Fruit fly (Drosophila melanogaster) whole organism, embryonic: ENCODE results near the gene CG12115.

Experiments
- C15 ChIP-seq: fragments of 200-800 bp; sonication (Bioruptor generic); IDR thresholded peaks from 3 replicates; pipeline ENCODE4 v1.3.6; 2022; ENCODE audit warnings: missing biosample characterization, missing genetic modification characterization
- CG10267 ChIP-seq: fragments of 200-800 bp; sonication (Bioruptor generic); optimal IDR thresholded peaks from 2 replicates; lab custom pipeline; 2018; ENCODE audit warnings: missing biosample characterization, mild to moderate bottlenecking, missing genetic modification characterization, moderate library complexity
- CG10274 ChIP-seq: fragments of 200-800 bp; sonication (Bioruptor generic); optimal IDR thresholded peaks from 3 replicates; lab custom pipeline; 2017; ENCODE audit warnings: missing biosample characterization, mild to moderate bottlenecking, missing genetic modification characterization
- CG11456 ChIP-seq: fragments of 200-800 bp; sonication (Bioruptor generic); IDR thresholded peaks from 3 replicates; pipeline ENCODE4 v1.3.6; 2022; ENCODE audit warnings: missing biosample characterization, missing genetic modification characterization
- CG11696 ChIP-seq: fragments of 200-800 bp; sonication (Bioruptor generic); IDR thresholded peaks from 2 replicates; pipeline ENCODE4 v1.3.6; 2022; ENCODE audit warnings: missing biosample characterization, missing genetic modification characterization
- CG14965 ChIP-seq: fragments of 200-800 bp; sonication (Bioruptor generic); optimal IDR thresholded peaks from 2 replicates; lab custom pipeline; 2016; ENCODE audit warnings: missing biosample characterization, missing genetic modification characterization, borderline replicate concordance
- CG15269 ChIP-seq: fragments of 200-800 bp; sonication (Bioruptor generic); optimal IDR thresholded peaks from 2 replicates; lab custom pipeline; 2018; ENCODE audit warnings: missing biosample characterization, mild to moderate bottlenecking, missing genetic modification characterization, moderate library complexity
- CG1603 ChIP-seq: fragments of 200-800 bp; sonication (Bioruptor generic); optimal IDR thresholded peaks from 2 replicates; lab custom pipeline; 2019; ENCODE audit warnings: missing biosample characterization, mild to moderate bottlenecking, missing genetic modification characterization, moderate library complexity
- CG17912 ChIP-seq: fragments of 200-800 bp; sonication (Bioruptor generic); optimal IDR thresholded peaks from 2 replicates; lab custom pipeline; 2018; ENCODE audit warnings: missing biosample characterization, mild to moderate bottlenecking, missing genetic modification characterization
- CG18262 ChIP-seq: fragments of 200-800 bp; optimal IDR thresholded peaks from 3 replicates; lab custom pipeline; 2019; ENCODE audit warnings: missing biosample characterization, mild to moderate bottlenecking, missing genetic modification characterization, moderate library complexity
- CG1832 ChIP-seq: fragments of 200-800 bp; sonication (Bioruptor generic); optimal IDR thresholded peaks from 2 replicates; lab custom pipeline; 2017; ENCODE audit warnings: missing biosample characterization, mild to moderate bottlenecking, missing genetic modification characterization, inconsistent platforms
- CG18619 ChIP-seq: fragments of 200-800 bp; sonication (Bioruptor generic); optimal IDR thresholded peaks from 3 replicates; lab custom pipeline; 2017; ENCODE audit warnings: missing biosample characterization, mild to moderate bottlenecking, missing genetic modification characterization
- CG2129 ChIP-seq: fragments of 200-800 bp; sonication (Bioruptor generic); IDR thresholded peaks from 2 replicates; pipeline ENCODE4 v1.3.6; 2022; ENCODE audit warnings: missing biosample characterization, missing genetic modification characterization; ENCODE audit not compliant: partially characterized antibody
- CG3163 ChIP-seq: fragments of 200-800 bp; sonication (Bioruptor generic); optimal IDR thresholded peaks from 3 replicates; lab custom pipeline; 2016; ENCODE audit warnings: missing biosample characterization, missing genetic modification characterization
- CG32767 ChIP-seq: fragments of 200-800 bp; sonication (Bioruptor generic); IDR thresholded peaks from 2 replicates; pipeline ENCODE4 v1.3.6; 2022; ENCODE audit warnings: missing biosample characterization, missing genetic modification characterization
- CG3726 ChIP-seq: fragments of 200-800 bp; sonication (Bioruptor generic); IDR thresholded peaks from 3 replicates; pipeline ENCODE4, ENCODE4 v1.3.6; 2022; ENCODE audit warnings: missing biosample characterization, missing genetic modification characterization
- CG3838 ChIP-seq: fragments of 200-800 bp; sonication (Bioruptor generic); optimal IDR thresholded peaks from 3 replicates; lab custom pipeline; 2016; ENCODE audit warnings: missing biosample characterization, missing genetic modification characterization
- CG4820 ChIP-seq: fragments of 200-800 bp; sonication (Bioruptor generic); optimal IDR thresholded peaks from 3 replicates; lab custom pipeline; 2016; ENCODE audit warnings: missing biosample characterization, missing genetic modification characterization
- CG6654 ChIP-seq: fragments of 200-800 bp; sonication (Bioruptor generic); optimal IDR thresholded peaks from 2 replicates; lab custom pipeline; 2017; ENCODE audit warnings: missing biosample characterization, mild to moderate bottlenecking, missing genetic modification characterization
- CG6765 ChIP-seq: fragments of 200-800 bp; sonication (Bioruptor generic); optimal IDR thresholded peaks from 3 replicates; lab custom pipeline; 2017; ENCODE audit warnings: missing biosample characterization, mild to moderate bottlenecking, missing genetic modification characterization
- CG7372 ChIP-seq: fragments of 200-800 bp; sonication (Bioruptor generic); IDR thresholded peaks from 2 replicates; pipeline ENCODE4 v1.3.6; 2022; ENCODE audit warnings: missing biosample characterization, missing genetic modification characterization
- CG7928 ChIP-seq: fragments of 200-800 bp; sonication (Bioruptor generic); optimal IDR thresholded peaks from 2 replicates; lab custom pipeline; 2017; ENCODE audit warnings: missing biosample characterization, mild to moderate bottlenecking, missing genetic modification characterization
- CG8290 ChIP-seq, 3 experiments: fragments of 200-800 bp; sonication (Bioruptor generic); optimal IDR thresholded peaks; 2 replicates each; lab custom pipeline; 2016 to 2019; ENCODE audit warnings: missing biosample characterization in 3 of 3, missing genetic modification characterization in 3 of 3, mild to moderate bottlenecking in 2 of 3, moderate library complexity in 1 of 3
- CG8478 ChIP-seq: fragments of >200 bp; optimal IDR thresholded peaks from 2 replicates; lab custom pipeline; 2018
- CG8765 ChIP-seq: fragments of 200-800 bp; sonication (Bioruptor generic); IDR thresholded peaks from 2 replicates; pipeline ENCODE4 v1.3.6; 2022; ENCODE audit warnings: missing biosample characterization, missing genetic modification characterization
- Dad ChIP-seq: fragments of 200-800 bp; sonication (Bioruptor generic); optimal IDR thresholded peaks from 3 replicates; lab custom pipeline; 2016; ENCODE audit warnings: missing biosample characterization, missing genetic modification characterization
- Deaf1 ChIP-seq: fragments of 200-800 bp; optimal IDR thresholded peaks from 3 replicates; lab custom pipeline; 2019; ENCODE audit warnings: missing biosample characterization, mild to moderate bottlenecking, missing genetic modification characterization, moderate library complexity
- Dp ChIP-seq: fragments of 200-800 bp; sonication (Bioruptor generic); optimal IDR thresholded peaks from 2 replicates; lab custom pipeline; 2018; ENCODE audit warnings: missing biosample characterization, mild to moderate bottlenecking, missing genetic modification characterization, moderate library complexity
- E2f2 ChIP-seq: fragments of 200-800 bp; sonication (Bioruptor generic); IDR thresholded peaks from 2 replicates; pipeline ENCODE4 v1.3.6; 2022; ENCODE audit warnings: missing biosample characterization, missing genetic modification characterization
- HLHmδ ChIP-seq: fragments of 200-800 bp; sonication (Bioruptor generic); optimal IDR thresholded peaks from 2 replicates; lab custom pipeline; 2018; ENCODE audit warnings: missing biosample characterization, mild to moderate bottlenecking, missing genetic modification characterization, moderate library complexity
- Kr ChIP-seq: fragments of 200-800 bp; sonication (Bioruptor generic); optimal IDR thresholded peaks from 2 replicates; lab custom pipeline; 2017; ENCODE audit warnings: missing biosample characterization, mild to moderate bottlenecking, missing genetic modification characterization
- Lpt ChIP-seq: fragments of >200 bp; optimal IDR thresholded peaks from 2 replicates; lab custom pipeline; 2018; ENCODE audit warnings: missing biosample characterization, missing genetic modification characterization
- Mad ChIP-seq: fragments of 200-800 bp; sonication (Bioruptor generic); optimal IDR thresholded peaks from 2 replicates; lab custom pipeline; 2016; ENCODE audit warnings: missing biosample characterization, missing genetic modification characterization
- Med ChIP-seq: fragments of 200-800 bp; sonication (Bioruptor generic); peaks from one replicate; lab custom pipeline; 2016; ENCODE audit warnings: missing biosample characterization, missing genetic modification characterization, mild to moderate bottlenecking, inconsistent platforms, moderate library complexity
- Pdp1 ChIP-seq, 2 experiments: fragments of 200-800 bp; sonication (Bioruptor generic); optimal IDR thresholded peaks; 3 replicates each; lab custom pipeline; 2016; ENCODE audit warnings: missing biosample characterization in 2 of 2, missing genetic modification characterization in 2 of 2, mild to moderate bottlenecking in 1 of 2, moderate library complexity in 1 of 2
- Ravus ChIP-seq: fragments of 200-800 bp; sonication (Bioruptor generic); IDR thresholded peaks from 2 replicates; pipeline ENCODE4 v1.3.6; 2022; ENCODE audit warnings: missing biosample characterization, missing genetic modification characterization
- Sox100B ChIP-seq: fragments of 200-800 bp; sonication (Bioruptor generic); optimal IDR thresholded peaks from 3 replicates; lab custom pipeline; 2018; ENCODE audit warnings: missing biosample characterization, mild to moderate bottlenecking, missing genetic modification characterization
- amos ChIP-seq: fragments of 200-800 bp; sonication (Bioruptor generic); IDR thresholded peaks from 2 replicates; pipeline ENCODE4 v1.3.6; 2022; ENCODE audit warnings: missing biosample characterization, missing genetic modification characterization; ENCODE audit not compliant: partially characterized antibody
- aop ChIP-seq: fragments of 200-800 bp; sonication (Bioruptor generic); IDR thresholded peaks from 2 replicates; pipeline ENCODE4 v1.3.6; 2022; ENCODE audit warnings: missing biosample characterization, missing genetic modification characterization
- chinmo ChIP-seq: fragments of 200-800 bp; sonication (Bioruptor generic); IDR thresholded peaks from 4 replicates; pipeline ENCODE4 v1.3.6; 2022; ENCODE audit warnings: missing biosample characterization, missing genetic modification characterization; ENCODE audit not compliant: partially characterized antibody
- exex ChIP-seq: fragments of 200-800 bp; sonication (Bioruptor generic); optimal IDR thresholded peaks from 4 replicates; lab custom pipeline; 2018; ENCODE audit warnings: missing biosample characterization, mild to moderate bottlenecking, missing genetic modification characterization, moderate library complexity
- fd64A ChIP-seq: fragments of 200-800 bp; sonication (Bioruptor generic); optimal IDR thresholded peaks from 3 replicates; lab custom pipeline; 2018; ENCODE audit warnings: missing biosample characterization, mild to moderate bottlenecking, missing genetic modification characterization
- jing ChIP-seq: fragments of 200-800 bp; sonication (Bioruptor generic); optimal IDR thresholded peaks from 2 replicates; lab custom pipeline; 2018; ENCODE audit warnings: missing biosample characterization, mild to moderate bottlenecking, missing genetic modification characterization
- kni ChIP-seq: fragments of 200-800 bp; sonication (Bioruptor generic); optimal IDR thresholded peaks from 3 replicates; lab custom pipeline; 2017; ENCODE audit warnings: mild to moderate bottlenecking, missing biosample characterization, missing genetic modification reagents, missing genetic modification characterization
- mam ChIP-seq: fragments of 200-800 bp; sonication (Bioruptor generic); optimal IDR thresholded peaks from 3 replicates; lab custom pipeline; 2016; ENCODE audit warnings: missing biosample characterization, missing genetic modification characterization
- nau ChIP-seq: fragments of 200-800 bp; sonication (Bioruptor generic); optimal IDR thresholded peaks from 3 replicates; lab custom pipeline; 2017; ENCODE audit warnings: missing biosample characterization, mild to moderate bottlenecking, missing genetic modification characterization, missing genetic modification reagents
- nerfin-2 ChIP-seq: fragments of 200-800 bp; sonication (Bioruptor generic); IDR thresholded peaks from 2 replicates; pipeline ENCODE4 v1.3.6; 2022; ENCODE audit warnings: missing biosample characterization, missing genetic modification characterization; ENCODE audit not compliant: partially characterized antibody
- seq ChIP-seq: fragments of 200-800 bp; sonication (Bioruptor generic); IDR thresholded peaks from 2 replicates; pipeline ENCODE4 v1.3.6; 2022; ENCODE audit warnings: missing biosample characterization, missing genetic modification characterization
- stc ChIP-seq: fragments of 200-800 bp; sonication (Bioruptor generic); IDR thresholded peaks from 2 replicates; pipeline ENCODE4 v1.3.6; 2022; ENCODE audit warnings: missing biosample characterization, missing genetic modification characterization
- sug ChIP-seq: fragments of 200-800 bp; optimal IDR thresholded peaks from 2 replicates; lab custom pipeline; 2019; ENCODE audit warnings: missing biosample characterization, mild to moderate bottlenecking, missing genetic modification characterization, moderate library complexity
- tup ChIP-seq: fragments of 200-800 bp; sonication (Bioruptor generic); optimal IDR thresholded peaks from 2 replicates; lab custom pipeline; 2016; ENCODE audit warnings: missing biosample characterization, mild to moderate bottlenecking, missing genetic modification characterization, moderate library complexity

CG12115 gene

DNA sequence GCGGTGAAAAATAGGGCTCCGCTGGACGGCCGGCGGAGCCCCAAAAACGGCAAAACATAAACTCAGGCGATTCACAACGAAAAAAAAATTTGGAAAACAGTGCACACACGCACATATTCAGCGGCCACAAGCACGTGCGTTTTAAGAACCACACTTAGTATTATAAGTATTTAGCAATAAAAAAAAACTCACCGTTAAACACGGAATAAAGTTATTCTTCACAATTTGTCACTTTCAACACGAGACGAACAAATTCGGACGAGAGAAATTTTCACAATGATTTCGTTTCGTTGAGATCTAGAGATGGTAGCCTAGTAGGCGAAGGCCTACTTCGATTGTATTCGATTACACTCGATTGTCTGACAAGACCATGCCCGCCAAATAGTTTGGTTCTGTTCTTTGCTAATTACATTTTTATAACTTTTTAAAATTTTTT lies 34.0 kb downstream of the CG12115 start, which contains the start of gene His3.3B (continued):
- no peak for TF ChIP-seq CG17912 (GFP tag; lab: Kevin White, UChicago)
- TF ChIP-seq amos (GFP tag; lab: Robert Waterston, UW), result peak; percentile 56; the same call in 1 of the 2 replicates
- TF ChIP-seq CG7372 (GFP tag; lab: Robert Waterston, UW), result no peak
- TF ChIP-seq E2f2 (GFP tag; lab: Robert Waterston, UW), result peak; percentile 90
- TF ChIP-seq nau (GFP tag; lab: Kevin White, UChicago), result peak; percentile 1
- TF ChIP-seq CG8765 (GFP tag; lab: Robert Waterston, UW), result no peak
- TF ChIP-seq CG11456 (GFP tag; lab: Robert Waterston, UW), result no peak
- no peak for TF ChIP-seq nerfin-2 (GFP tag; lab: Robert Waterston, UW)
- peak; percentile 47 for TF ChIP-seq CG10267
- TF ChIP-seq Sox100B (GFP tag; lab: Kevin White, UChicago), result no peak
- no peak for TF ChIP-seq Lpt
- TF ChIP-seq Dad, result peak; percentile 1
- no peak for TF ChIP-seq kni (GFP tag; lab: Kevin White, UChicago)
- TF ChIP-seq mam (GFP tag; lab: Kevin White, UChicago), result no peak
- no peak for TF ChIP-seq stc (GFP tag; lab: Robert Waterston, UW)
- no peak for TF ChIP-seq CG4820
- no peak for TF ChIP-seq CG6654
- no peak for TF ChIP-seq Ravus
- TF ChIP-seq CG6765, result peak; percentile 47
- no peak for TF ChIP-seq fd64A
- no peak for TF ChIP-seq C15 (GFP tag; lab: Robert Waterston, UW)
- TF ChIP-seq CG10274, result no peak
- TF ChIP-seq CG7928 (GFP tag; lab: Kevin White, UChicago), result peak; percentile 3
- TF ChIP-seq seq (GFP tag; lab: Robert Waterston, UW), result peak; percentile 11; the same call in 1 of the 2 replicates
- no peak for TF ChIP-seq aop
- TF ChIP-seq CG15269 (tag; lab: Kevin White, UChicago), result peak; percentile 31
- no peak for TF ChIP-seq CG2129 (GFP tag; lab: Robert Waterston, UW)
- TF ChIP-seq Med, result peak; percentile 85
- no peak for TF ChIP-seq Kr (GFP tag; lab: Kevin White, UChicago)
- TF ChIP-seq CG14965 (GFP tag; lab: Kevin White, UChicago), result no peak
- TF ChIP-seq Mad (GFP tag; lab: Kevin White, UChicago), result no peak
- TF ChIP-seq jing, result no peak
- no peak for TF ChIP-seq CG18619 (GFP tag; lab: Kevin White, UChicago)

DNA sequence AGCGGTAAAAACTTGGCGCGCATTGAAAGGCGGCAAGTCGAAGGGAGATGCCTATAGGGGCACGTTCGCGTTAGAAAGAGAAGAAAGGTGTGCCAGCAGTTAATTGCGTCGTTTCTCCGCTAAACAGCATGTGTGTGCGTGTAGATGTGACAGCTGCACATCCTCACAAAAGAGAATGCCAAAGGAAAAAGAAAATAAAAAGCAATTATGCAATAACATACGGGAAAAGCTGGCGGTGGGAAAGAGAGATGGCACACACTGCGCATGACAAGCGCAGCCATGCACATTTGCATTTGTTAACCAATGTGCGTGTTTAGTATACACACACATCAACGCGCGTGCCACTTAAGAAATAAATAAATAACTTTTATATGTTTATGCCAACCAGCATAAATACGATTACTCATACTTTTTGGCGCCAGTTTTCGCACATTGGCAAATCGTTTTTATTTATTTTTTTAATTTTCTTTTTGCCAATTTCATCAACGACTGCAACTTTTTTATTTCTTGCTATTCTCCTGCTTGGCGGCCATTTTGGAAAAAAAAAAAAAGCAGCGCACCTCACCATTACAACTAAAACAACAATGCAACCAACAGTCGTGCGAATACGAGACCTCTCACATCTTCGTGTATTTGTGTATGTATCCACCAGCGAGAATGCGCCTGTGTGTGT lies 34.6 kb downstream of the CG12115 start:
- TF ChIP-seq exex (tag; lab: Kevin White, UChicago) (peak; percentile 5), CG3163 (GFP tag; lab: Kevin White, UChicago) (no peak), Deaf1 (tag; lab: Kevin White, UChicago) (peak; percentile 81), CG18262 (no peak), CG3726 (GFP tag; lab: Robert Waterston, UW) (no peak), CG32767 (peak; percentile 89), CG1603 (no peak), Dp (peak; percentile 34), CG3838 (no peak), CG1832 (peak; percentile 78), Pdp1 (GFP tag; optimal IDR thresholded peaks at IDR 0.05; lab: Kevin White, UChicago) (peak in 1 of 2 experiments; percentile 96), CG7372 (GFP tag; lab: Robert Waterston, UW) (no peak), CG11696 (GFP tag; lab: Robert Waterston, UW) (no peak), tup (GFP tag; lab: Kevin White, UChicago) (no peak), CG8290 (GFP tag; optimal IDR thresholded peaks at IDR 0.05; lab: Kevin White, UChicago) (no peak), CG8290 (tag; optimal IDR thresholded peaks at IDR 0.05; lab: Kevin White, UChicago) (peak in 1 of 2 experiments; percentile 33), HLHmδ (GFP tag; lab: Kevin White, UChicago) (peak; percentile 26), CG8478 (lab: Kevin White, UChicago) (peak; percentile 65), chinmo (GFP tag; lab: Robert Waterston, UW) (peak; percentile 86; the same call in 3 of the 4 replicates), sug (tag; lab: Kevin White, UChicago) (no peak)
